Fruit fly (Drosophila melanogaster) whole organism, embryonic: ENCODE results near the gene Vdup1.

ENCODE experiments used
- Abd-B ChIP-seq: fragments of 200-800 bp; sonication (Bioruptor generic); optimal IDR thresholded peaks from 2 replicates; lab custom pipeline; 2018; ENCODE audit warnings: missing biosample characterization, mild to moderate bottlenecking, missing genetic modification characterization, moderate library complexity
- Asciz ChIP-seq: fragments of 200-800 bp; sonication (Bioruptor generic); optimal IDR thresholded peaks from 2 replicates; lab custom pipeline; 2017; ENCODE audit warnings: missing biosample characterization, mild to moderate bottlenecking, missing genetic modification characterization, missing genetic modification reagents
- B-H1 ChIP-seq: fragments of 200-800 bp; sonication (Bioruptor generic); IDR thresholded peaks from 3 replicates; pipeline ENCODE4 v1.3.6; 2022; ENCODE audit warnings: missing biosample characterization, missing genetic modification characterization
- Bgb ChIP-seq: fragments of 200-800 bp; sonication (Bioruptor generic); IDR thresholded peaks from 2 replicates; pipeline ENCODE4 v1.3.6; 2022; ENCODE audit warnings: missing biosample characterization, missing genetic modification characterization; ENCODE audit not compliant: partially characterized antibody
- CG11398 ChIP-seq: fragments of 200-800 bp; sonication (Bioruptor generic); optimal IDR thresholded peaks from 2 replicates; lab custom pipeline; 2016; ENCODE audit warnings: missing biosample characterization, missing genetic modification characterization
- CG11504 ChIP-seq: fragments of 200-800 bp; sonication (Bioruptor generic); optimal IDR thresholded peaks from 3 replicates; lab custom pipeline; 2019; ENCODE audit warnings: missing biosample characterization, mild to moderate bottlenecking, missing genetic modification characterization, moderate library complexity
- CG11560 ChIP-seq: fragments of 200-800 bp; sonication (Bioruptor generic); IDR thresholded peaks from 3 replicates; pipeline ENCODE4 v1.3.6; 2022; ENCODE audit warnings: missing biosample characterization, missing genetic modification characterization
- CG12769 ChIP-seq: fragments of 200-800 bp; sonication (Bioruptor generic); optimal IDR thresholded peaks from 2 replicates; lab custom pipeline; 2019; ENCODE audit warnings: missing biosample characterization, mild to moderate bottlenecking, missing genetic modification characterization, moderate library complexity
- CG13775 ChIP-seq: fragments of 200-800 bp; sonication (Bioruptor generic); optimal IDR thresholded peaks from 3 replicates; lab custom pipeline; 2017; ENCODE audit warnings: missing biosample characterization, mild to moderate bottlenecking, missing genetic modification characterization
- CG1529 ChIP-seq: fragments of 200-800 bp; sonication (Bioruptor generic); optimal IDR thresholded peaks from 3 replicates; lab custom pipeline; 2018; ENCODE audit warnings: missing biosample characterization, missing genetic modification characterization
- CG3163 ChIP-seq: fragments of 200-800 bp; sonication (Bioruptor generic); optimal IDR thresholded peaks from 3 replicates; lab custom pipeline; 2016; ENCODE audit warnings: missing biosample characterization, missing genetic modification characterization
- CG32772 ChIP-seq: fragments of 200-800 bp; sonication (Bioruptor generic); IDR thresholded peaks from 2 replicates; pipeline ENCODE4 v1.3.6; 2022; ENCODE audit warnings: missing biosample characterization, missing genetic modification characterization
- CG3726 ChIP-seq: fragments of 200-800 bp; sonication (Bioruptor generic); IDR thresholded peaks from 3 replicates; pipeline ENCODE4, ENCODE4 v1.3.6; 2022; ENCODE audit warnings: missing biosample characterization, missing genetic modification characterization
- CG42726 ChIP-seq: fragments of 200-800 bp; sonication (Bioruptor generic); IDR thresholded peaks from 2 replicates; pipeline ENCODE4 v1.3.6; 2022; ENCODE audit warnings: missing biosample characterization, missing genetic modification characterization; ENCODE audit not compliant: partially characterized antibody
- CG6254 ChIP-seq: fragments of 200-800 bp; sonication (Bioruptor generic); optimal IDR thresholded peaks from 3 replicates; lab custom pipeline; 2017; ENCODE audit warnings: mild to moderate bottlenecking, missing biosample characterization, missing genetic modification reagents, missing genetic modification characterization
- CG6854 ChIP-seq: fragments of 200-800 bp; sonication (Bioruptor generic); optimal IDR thresholded peaks from 3 replicates; lab custom pipeline; 2017; ENCODE audit warnings: missing biosample characterization, mild to moderate bottlenecking, missing genetic modification characterization
- CG7271 ChIP-seq: fragments of 200-800 bp; sonication (Bioruptor generic); optimal IDR thresholded peaks from 2 replicates; lab custom pipeline; 2018; ENCODE audit warnings: missing biosample characterization, mild to moderate bottlenecking, missing genetic modification characterization, moderate library complexity
- CG7987 ChIP-seq: fragments of 200-800 bp; sonication (Bioruptor generic); optimal IDR thresholded peaks from 2 replicates; lab custom pipeline; 2018; ENCODE audit warnings: missing biosample characterization, mild to moderate bottlenecking, missing genetic modification characterization, moderate library complexity
- Camta ChIP-seq: fragments of 200-800 bp; sonication (Bioruptor generic); optimal IDR thresholded peaks from 2 replicates; lab custom pipeline; 2016; ENCODE audit warnings: missing biosample characterization, missing genetic modification characterization
- CkIIα-i1 ChIP-seq: fragments of 200-800 bp; sonication (Bioruptor generic); IDR thresholded peaks from 2 replicates; pipeline ENCODE4 v1.3.6; 2022; ENCODE audit warnings: missing biosample characterization, missing genetic modification characterization
- GATAe ChIP-seq: fragments of 200-800 bp; sonication (Bioruptor generic); conservative IDR thresholded peaks from 2 replicates; pipeline ENCODE4 v1.3.6; 2022; ENCODE audit warnings: missing biosample characterization, missing genetic modification characterization
- Gsc ChIP-seq: fragments of 200-800 bp; sonication (Bioruptor generic); IDR thresholded peaks from 2 replicates; pipeline ENCODE4 v1.3.6; 2022; ENCODE audit warnings: missing biosample characterization, missing genetic modification characterization
- Gug ChIP-seq: fragments of 200-800 bp; sonication (Bioruptor generic); IDR thresholded peaks from 4 replicates; pipeline ENCODE4 v1.3.6; 2022; ENCODE audit warnings: missing biosample characterization, missing genetic modification characterization
- HHEX ChIP-seq: fragments of 200-800 bp; sonication (Bioruptor generic); optimal IDR thresholded peaks from 3 replicates; lab custom pipeline; 2017; ENCODE audit warnings: missing biosample characterization, mild to moderate bottlenecking, missing genetic modification characterization, missing genetic modification reagents
- Hand ChIP-seq: fragments of 200-800 bp; sonication (Bioruptor generic); optimal IDR thresholded peaks from 2 replicates; lab custom pipeline; 2017; ENCODE audit warnings: mild to moderate bottlenecking, missing biosample characterization, missing genetic modification reagents, missing genetic modification characterization
- Hey ChIP-seq: fragments of 200-800 bp; sonication (Bioruptor generic); optimal IDR thresholded peaks from 3 replicates; lab custom pipeline; 2018; ENCODE audit warnings: missing biosample characterization, mild to moderate bottlenecking, missing genetic modification characterization
- HmgD ChIP-seq: fragments of 200-800 bp; sonication (Bioruptor generic); optimal IDR thresholded peaks from 3 replicates; lab custom pipeline; 2016; ENCODE audit warnings: missing biosample characterization, missing genetic modification characterization
- Kr ChIP-seq: fragments of 200-800 bp; sonication (Bioruptor generic); optimal IDR thresholded peaks from 2 replicates; lab custom pipeline; 2017; ENCODE audit warnings: missing biosample characterization, mild to moderate bottlenecking, missing genetic modification characterization
- NC2α ChIP-seq: fragments of 200-800 bp; sonication (Bioruptor generic); optimal IDR thresholded peaks from 2 replicates; lab custom pipeline; 2016; ENCODE audit warnings: missing biosample characterization, missing genetic modification characterization
- NFAT ChIP-seq: fragments of 200-800 bp; sonication (Bioruptor generic); IDR thresholded peaks from 2 replicates; pipeline ENCODE4 v1.3.6; 2022; ENCODE audit warnings: missing biosample characterization, missing genetic modification characterization
- NfI ChIP-seq: fragments of 200-800 bp; sonication (Bioruptor generic); optimal IDR thresholded peaks from 3 replicates; lab custom pipeline; 2018; ENCODE audit warnings: missing biosample characterization, mild to moderate bottlenecking, missing genetic modification characterization, moderate library complexity
- PHDP ChIP-seq: fragments of 200-800 bp; sonication (Bioruptor generic); optimal IDR thresholded peaks from 3 replicates; lab custom pipeline; 2018; ENCODE audit warnings: missing biosample characterization, mild to moderate bottlenecking, missing genetic modification characterization, moderate library complexity
- amos ChIP-seq: fragments of 200-800 bp; sonication (Bioruptor generic); IDR thresholded peaks from 2 replicates; pipeline ENCODE4 v1.3.6; 2022; ENCODE audit warnings: missing biosample characterization, missing genetic modification characterization; ENCODE audit not compliant: partially characterized antibody
- az2 ChIP-seq: fragments of 200-800 bp; sonication (Bioruptor generic); optimal IDR thresholded peaks from 3 replicates; lab custom pipeline; 2016; ENCODE audit warnings: missing biosample characterization, missing genetic modification characterization
- eve ChIP-seq, 2 experiments: fragments of >200 bp; optimal IDR thresholded peaks; 2 replicates each; lab custom pipeline; 2017; ENCODE audit warnings: missing biosample characterization in 2 of 2, missing genetic modification characterization in 2 of 2
- fd102C ChIP-seq: fragments of 200-800 bp; sonication (Bioruptor generic); optimal IDR thresholded peaks from 2 replicates; lab custom pipeline; 2018; ENCODE audit warnings: missing biosample characterization, mild to moderate bottlenecking, missing genetic modification characterization, moderate library complexity
- h ChIP-seq: fragments of >200 bp; optimal IDR thresholded peaks from 2 replicates; lab custom pipeline; 2017
- kni ChIP-seq: fragments of 200-800 bp; sonication (Bioruptor generic); optimal IDR thresholded peaks from 3 replicates; lab custom pipeline; 2017; ENCODE audit warnings: mild to moderate bottlenecking, missing biosample characterization, missing genetic modification reagents, missing genetic modification characterization
- lbe ChIP-seq: fragments of 200-800 bp; sonication (Bioruptor generic); optimal IDR thresholded peaks from 2 replicates; lab custom pipeline; 2016; ENCODE audit warnings: missing biosample characterization, mild to moderate bottlenecking, missing genetic modification characterization
- nerfin-2 ChIP-seq: fragments of 200-800 bp; sonication (Bioruptor generic); IDR thresholded peaks from 2 replicates; pipeline ENCODE4 v1.3.6; 2022; ENCODE audit warnings: missing biosample characterization, missing genetic modification characterization; ENCODE audit not compliant: partially characterized antibody
- oc ChIP-seq: fragments of 200-800 bp; sonication (Bioruptor generic); optimal IDR thresholded peaks from 2 replicates; lab custom pipeline; 2018; ENCODE audit warnings: missing biosample characterization, mild to moderate bottlenecking, missing genetic modification characterization, moderate library complexity
- pb ChIP-seq: fragments of 200-800 bp; sonication (Bioruptor generic); optimal IDR thresholded peaks from 3 replicates; lab custom pipeline; 2016; ENCODE audit warnings: missing biosample characterization, missing genetic modification characterization
- phol ChIP-seq: fragments of 200-800 bp; sonication (Bioruptor generic); optimal IDR thresholded peaks from 3 replicates; lab custom pipeline; 2018; ENCODE audit warnings: missing biosample characterization, mild to moderate bottlenecking, missing genetic modification characterization, moderate library complexity
- sd ChIP-seq: fragments of 200-800 bp; sonication (Bioruptor generic); optimal IDR thresholded peaks from 3 replicates; lab custom pipeline; 2018; ENCODE audit warnings: missing biosample characterization, mild to moderate bottlenecking, missing genetic modification characterization, moderate library complexity
- stc ChIP-seq: fragments of 200-800 bp; sonication (Bioruptor generic); IDR thresholded peaks from 2 replicates; pipeline ENCODE4 v1.3.6; 2022; ENCODE audit warnings: missing biosample characterization, missing genetic modification characterization
- stwl ChIP-seq: fragments of 200-800 bp; sonication (Bioruptor generic); optimal IDR thresholded peaks from 3 replicates; lab custom pipeline; 2018; ENCODE audit warnings: missing biosample characterization, mild to moderate bottlenecking, missing genetic modification characterization, moderate library complexity
- sug ChIP-seq: fragments of 200-800 bp; optimal IDR thresholded peaks from 2 replicates; lab custom pipeline; 2019; ENCODE audit warnings: missing biosample characterization, mild to moderate bottlenecking, missing genetic modification characterization, moderate library complexity
- twi ChIP-seq: fragments of 200-800 bp; optimal IDR thresholded peaks from 2 replicates; lab custom pipeline; 2019; ENCODE audit warnings: missing biosample characterization, mild to moderate bottlenecking, missing genetic modification characterization, moderate library complexity
- zfh1 ChIP-seq: fragments of 200-800 bp; sonication (Bioruptor generic); IDR thresholded peaks from 3 replicates; pipeline ENCODE4 v1.3.6; 2022; ENCODE audit warnings: missing biosample characterization, missing genetic modification characterization

Vdup1 gene

dm6 chr3L:128295-129117 is 50.3 kb downstream of the Vdup1 start (continued):
- TF ChIP-seq HHEX (GFP tag; lab: Kevin White, UChicago): no peak
- TF ChIP-seq zfh1 (GFP tag; lab: Robert Waterston, UW): peak; percentile 35; the same call in 1 of the 3 replicates
- TF ChIP-seq Hand (GFP tag; lab: Kevin White, UChicago): no peak
- peak in 1 of 2 experiments; percentile 68 for TF ChIP-seq eve (GFP tag; optimal IDR thresholded peaks at IDR 0.05; lab: Kevin White, UChicago)
- peak; percentile 71 for TF ChIP-seq oc (tag; lab: Kevin White, UChicago)
- TF ChIP-seq NfI (GFP tag; lab: Kevin White, UChicago): no peak
- TF ChIP-seq GATAe: no peak
- TF ChIP-seq Gsc (GFP tag; lab: Robert Waterston, UW): no peak
- no peak for TF ChIP-seq CG3726
- TF ChIP-seq Asciz: no peak
- TF ChIP-seq Hey (tag; lab: Kevin White, UChicago): no peak
- TF ChIP-seq kni (GFP tag; lab: Kevin White, UChicago): peak; percentile 86
- TF ChIP-seq phol (tag; lab: Kevin White, UChicago): no peak
- TF ChIP-seq CG11398: no peak
- no peak for TF ChIP-seq CG13775 (GFP tag; lab: Kevin White, UChicago)
- no peak for TF ChIP-seq Camta (GFP tag; lab: Kevin White, UChicago)
- no peak for TF ChIP-seq h (lab: Kevin White, UChicago)
- peak; percentile 26; the same call in 1 of the 2 replicates for TF ChIP-seq Bgb (GFP tag; lab: Robert Waterston, UW)
- TF ChIP-seq nerfin-2 (GFP tag; lab: Robert Waterston, UW): no peak
- no peak for TF ChIP-seq HmgD
- no peak for TF ChIP-seq CG32772 (GFP tag; lab: Robert Waterston, UW)
- TF ChIP-seq Kr: no peak
- TF ChIP-seq az2 (GFP tag; lab: Kevin White, UChicago): no peak
- no peak for TF ChIP-seq B-H1
- no peak for TF ChIP-seq twi (tag; lab: Kevin White, UChicago)
- no peak for TF ChIP-seq CG6854 (GFP tag; lab: Kevin White, UChicago)
- no peak for TF ChIP-seq lbe
- no peak for TF ChIP-seq CG1529
- no peak for TF ChIP-seq NC2α (GFP tag; lab: Kevin White, UChicago)
- peak; percentile 15; the same call in 1 of the 2 replicates for TF ChIP-seq amos (GFP tag; lab: Robert Waterston, UW)
- peak; percentile 60 for TF ChIP-seq CG3163 (GFP tag; lab: Kevin White, UChicago)
- no peak for TF ChIP-seq CG42726 (GFP tag; lab: Robert Waterston, UW)
- no peak for TF ChIP-seq CG11504 (tag; lab: Kevin White, UChicago)
- TF ChIP-seq NFAT (GFP tag; lab: Robert Waterston, UW): no peak
- no peak for TF ChIP-seq CG7271 (tag; lab: Kevin White, UChicago)
- TF ChIP-seq stwl (tag; lab: Kevin White, UChicago): peak; percentile 68
- TF ChIP-seq Abd-B (GFP tag; lab: Kevin White, UChicago): no peak
- no peak for TF ChIP-seq CkIIα-i1 (GFP tag; lab: Robert Waterston, UW)
- peak; percentile 6 for TF ChIP-seq PHDP (tag; lab: Kevin White, UChicago)
- no peak for TF ChIP-seq fd102C (GFP tag; lab: Kevin White, UChicago)
- peak; percentile 95 for TF ChIP-seq CG12769
- TF ChIP-seq pb (GFP tag; lab: Kevin White, UChicago): no peak
- TF ChIP-seq stc (GFP tag; lab: Robert Waterston, UW): no peak
- no peak for TF ChIP-seq Gug
- TF ChIP-seq sug (tag; lab: Kevin White, UChicago): no peak
- no peak for TF ChIP-seq CG6254 (GFP tag; lab: Kevin White, UChicago)
- peak; percentile 99 for TF ChIP-seq sd (tag; lab: Kevin White, UChicago)
- TF ChIP-seq CG11560: no peak
- no peak for TF ChIP-seq CG7987 (GFP tag; lab: Kevin White, UChicago)
